Fruit fly (Drosophila melanogaster) whole organism, embryonic: Measurements from ENCODE around the gene CG32369.

Source experiments
- Bteb2 ChIP-seq: fragments of 200-800 bp; sonication (Bioruptor generic); optimal IDR thresholded peaks from 2 replicates; lab custom pipeline; 2016; ENCODE audit warnings: missing biosample characterization, missing genetic modification characterization
- CG10321 ChIP-seq: fragments of 200-800 bp; sonication (Bioruptor generic); IDR thresholded peaks from 2 replicates; pipeline ENCODE4 v1.3.6; 2022; ENCODE audit warnings: missing biosample characterization, missing genetic modification characterization
- CG10366 ChIP-seq: fragments of 200-800 bp; sonication (Bioruptor generic); IDR thresholded peaks from 2 replicates; pipeline ENCODE4 v1.3.6; 2022; ENCODE audit warnings: missing biosample characterization, missing genetic modification characterization
- CG15696 ChIP-seq: fragments of 200-800 bp; sonication (Bioruptor generic); optimal IDR thresholded peaks from 2 replicates; lab custom pipeline; 2019; ENCODE audit warnings: missing biosample characterization, mild to moderate bottlenecking, missing genetic modification characterization, moderate library complexity
- CG1647 ChIP-seq: fragments of 200-800 bp; sonication (Bioruptor generic); optimal IDR thresholded peaks from 3 replicates; lab custom pipeline; 2016; ENCODE audit warnings: missing biosample characterization, missing genetic modification characterization
- CG18476 ChIP-seq: fragments of 200-800 bp; sonication (Bioruptor generic); optimal IDR thresholded peaks from 2 replicates; lab custom pipeline; 2016; ENCODE audit warnings: missing biosample characterization, mild to moderate bottlenecking, missing genetic modification characterization
- CG2202 ChIP-seq: fragments of 200-800 bp; sonication (Bioruptor generic); optimal IDR thresholded peaks from 2 replicates; lab custom pipeline; 2018; ENCODE audit warnings: missing biosample characterization, mild to moderate bottlenecking, missing genetic modification characterization
- CG2889 ChIP-seq: fragments of 200-800 bp; sonication (Bioruptor generic); IDR thresholded peaks from 3 replicates; pipeline ENCODE4 v1.3.6; 2022; ENCODE audit warnings: missing biosample characterization, missing genetic modification characterization
- CG3163 ChIP-seq: fragments of 200-800 bp; sonication (Bioruptor generic); optimal IDR thresholded peaks from 3 replicates; lab custom pipeline; 2016; ENCODE audit warnings: missing biosample characterization, missing genetic modification characterization
- CG4404 ChIP-seq: fragments of 200-800 bp; sonication (Bioruptor generic); IDR thresholded peaks from 2 replicates; pipeline ENCODE4 v1.3.6; 2022; ENCODE audit warnings: missing biosample characterization, missing genetic modification characterization
- CG4707 ChIP-seq: fragments of 200-800 bp; sonication (Bioruptor generic); optimal IDR thresholded peaks from 2 replicates; lab custom pipeline; 2018; ENCODE audit warnings: missing biosample characterization, mild to moderate bottlenecking, missing genetic modification characterization, moderate library complexity
- CG7372 ChIP-seq: fragments of 200-800 bp; sonication (Bioruptor generic); IDR thresholded peaks from 2 replicates; pipeline ENCODE4 v1.3.6; 2022; ENCODE audit warnings: missing biosample characterization, missing genetic modification characterization
- CG8765 ChIP-seq: fragments of 200-800 bp; sonication (Bioruptor generic); IDR thresholded peaks from 2 replicates; pipeline ENCODE4 v1.3.6; 2022; ENCODE audit warnings: missing biosample characterization, missing genetic modification characterization
- CG9817 ChIP-seq: fragments of 200-800 bp; sonication (Bioruptor generic); optimal IDR thresholded peaks from 2 replicates; lab custom pipeline; 2018; ENCODE audit warnings: missing biosample characterization, mild to moderate bottlenecking, missing genetic modification characterization, moderate library complexity
- CG9932 ChIP-seq: fragments of 200-800 bp; sonication (Bioruptor generic); IDR thresholded peaks from 2 replicates; pipeline ENCODE4 v1.3.6; 2022; ENCODE audit warnings: missing biosample characterization, missing genetic modification characterization
- CrebB ChIP-seq: fragments of 200-800 bp; sonication (Bioruptor generic); optimal IDR thresholded peaks from 3 replicates; lab custom pipeline; 2018; ENCODE audit warnings: missing biosample characterization, mild to moderate bottlenecking, missing genetic modification characterization
- Doc2 ChIP-seq: fragments of 200-800 bp; sonication (Bioruptor generic); IDR thresholded peaks from 2 replicates; pipeline ENCODE4 v1.3.6; 2022; ENCODE audit warnings: missing biosample characterization, missing genetic modification characterization
- Ets65A ChIP-seq: fragments of 200-800 bp; sonication (Bioruptor generic); peaks from one replicate; lab custom pipeline; 2016; ENCODE audit warnings: missing biosample characterization, missing genetic modification characterization
- H15 ChIP-seq: fragments of 200-800 bp; sonication (Bioruptor generic); IDR thresholded peaks from 3 replicates; pipeline ENCODE4 v1.3.6; 2022; ENCODE audit warnings: missing biosample characterization, missing genetic modification characterization
- HLHmδ ChIP-seq: fragments of 200-800 bp; sonication (Bioruptor generic); optimal IDR thresholded peaks from 2 replicates; lab custom pipeline; 2018; ENCODE audit warnings: missing biosample characterization, mild to moderate bottlenecking, missing genetic modification characterization, moderate library complexity
- Hmx ChIP-seq: fragments of 200-800 bp; sonication (Bioruptor generic); optimal IDR thresholded peaks from 2 replicates; lab custom pipeline; 2016; ENCODE audit warnings: missing biosample characterization, missing genetic modification characterization
- Hr78 ChIP-seq, 2 experiments: fragments of 200-800 bp in 1 of 2; fragments of >200 bp in 1 of 2; sonication (Bioruptor generic) in 1 of 2; optimal IDR thresholded peaks; 2 replicates each; lab custom pipeline; 2017 to 2019; ENCODE audit warnings: missing biosample characterization in 2 of 2, missing genetic modification characterization in 2 of 2, mild to moderate bottlenecking in 1 of 2, moderate library complexity in 1 of 2
- Mad ChIP-seq: fragments of 200-800 bp; sonication (Bioruptor generic); optimal IDR thresholded peaks from 2 replicates; lab custom pipeline; 2016; ENCODE audit warnings: missing biosample characterization, missing genetic modification characterization
- NFAT ChIP-seq: fragments of 200-800 bp; sonication (Bioruptor generic); IDR thresholded peaks from 2 replicates; pipeline ENCODE4 v1.3.6; 2022; ENCODE audit warnings: missing biosample characterization, missing genetic modification characterization
- Oaz ChIP-seq: fragments of 200-800 bp; sonication (Bioruptor generic); IDR thresholded peaks from 2 replicates; pipeline ENCODE4 v1.3.6; 2022; ENCODE audit warnings: missing biosample characterization, missing genetic modification characterization
- Sox102F ChIP-seq: fragments of 200-800 bp; sonication (Bioruptor generic); optimal IDR thresholded peaks from 2 replicates; lab custom pipeline; 2018; ENCODE audit warnings: missing biosample characterization, mild to moderate bottlenecking, missing genetic modification characterization, moderate library complexity
- Spps ChIP-seq: fragments of 200-800 bp; sonication (Bioruptor generic); optimal IDR thresholded peaks from 2 replicates; lab custom pipeline; 2018; ENCODE audit warnings: missing biosample characterization, mild to moderate bottlenecking, missing genetic modification characterization
- Trl ChIP-seq, 3 experiments: fragments of >200 bp in 2 of 3; fragments of 200-800 bp in 1 of 3; sonication (Bioruptor generic) in 1 of 3; optimal IDR thresholded peaks; 2 replicates in 1 of 3; 3 replicates in 2 of 3; lab custom pipeline; 2016 to 2017; ENCODE audit warnings: missing biosample characterization in 1 of 3, missing genetic modification characterization in 1 of 3
- bigmax ChIP-seq: fragments of 200-800 bp; sonication (Bioruptor generic); optimal IDR thresholded peaks from 2 replicates; lab custom pipeline; 2018; ENCODE audit warnings: missing biosample characterization, mild to moderate bottlenecking, missing genetic modification characterization
- chinmo ChIP-seq: fragments of 200-800 bp; sonication (Bioruptor generic); IDR thresholded peaks from 4 replicates; pipeline ENCODE4 v1.3.6; 2022; ENCODE audit warnings: missing biosample characterization, missing genetic modification characterization; ENCODE audit not compliant: partially characterized antibody
- dysf ChIP-seq: fragments of 200-800 bp; sonication (Bioruptor generic); IDR thresholded peaks from 3 replicates; pipeline ENCODE4 v1.3.6; 2022; ENCODE audit warnings: missing biosample characterization, missing genetic modification characterization
- fd102C ChIP-seq: fragments of 200-800 bp; sonication (Bioruptor generic); optimal IDR thresholded peaks from 2 replicates; lab custom pipeline; 2018; ENCODE audit warnings: missing biosample characterization, mild to moderate bottlenecking, missing genetic modification characterization, moderate library complexity
- lola ChIP-seq, 3 experiments: fragments of >200 bp in 2 of 3; fragments of 200-800 bp in 1 of 3; sonication (Bioruptor generic) in 1 of 3; optimal IDR thresholded peaks; 2 replicates each; lab custom pipeline; 2017 to 2019; ENCODE audit warnings: missing biosample characterization in 3 of 3, missing genetic modification characterization in 3 of 3, mild to moderate bottlenecking in 1 of 3, moderate library complexity in 1 of 3
- lov ChIP-seq, 2 experiments: fragments of 200-800 bp in 1 of 2; fragments of >200 bp in 1 of 2; sonication (Bioruptor generic) in 1 of 2; IDR thresholded peaks in 1 of 2; optimal IDR thresholded peaks in 1 of 2; 2 replicates in 1 of 2; 3 replicates in 1 of 2; pipeline versions ENCODE4 v1.3.6 to Lab custom; 2017 to 2022; ENCODE audit warnings: missing biosample characterization in 1 of 2, missing genetic modification characterization in 1 of 2
- luna ChIP-seq: fragments of 200-800 bp; sonication (Bioruptor generic); optimal IDR thresholded peaks from 2 replicates; lab custom pipeline; 2016; ENCODE audit warnings: missing biosample characterization, missing genetic modification characterization
- oc ChIP-seq: fragments of 200-800 bp; sonication (Bioruptor generic); optimal IDR thresholded peaks from 2 replicates; lab custom pipeline; 2018; ENCODE audit warnings: missing biosample characterization, mild to moderate bottlenecking, missing genetic modification characterization, moderate library complexity
- pfk ChIP-seq: fragments of 200-800 bp; sonication (Bioruptor generic); optimal IDR thresholded peaks from 2 replicates; lab custom pipeline; 2018; ENCODE audit warnings: missing biosample characterization, mild to moderate bottlenecking, missing genetic modification characterization, moderate library complexity
- repo ChIP-seq: fragments of 200-800 bp; sonication (Bioruptor generic); optimal IDR thresholded peaks from 2 replicates; lab custom pipeline; 2016; ENCODE audit warnings: missing biosample characterization, missing genetic modification characterization
- sens-2 ChIP-seq: fragments of 200-800 bp; sonication (Bioruptor generic); IDR thresholded peaks from 2 replicates; pipeline ENCODE4 v1.3.6; 2022; ENCODE audit warnings: missing biosample characterization, missing genetic modification characterization
- slp2 ChIP-seq: fragments of 200-800 bp; sonication (Bioruptor generic); optimal IDR thresholded peaks from 2 replicates; lab custom pipeline; 2016; ENCODE audit warnings: missing biosample characterization, missing genetic modification characterization
- so ChIP-seq: fragments of 200-800 bp; sonication (Bioruptor generic); IDR thresholded peaks from 3 replicates; pipeline ENCODE4 v1.3.6; 2022; ENCODE audit warnings: missing biosample characterization, missing genetic modification characterization
- sqz ChIP-seq: fragments of 200-800 bp; sonication (Bioruptor generic); optimal IDR thresholded peaks from 3 replicates; lab custom pipeline; 2018; ENCODE audit warnings: missing biosample characterization, mild to moderate bottlenecking, missing genetic modification characterization

The CG32369 gene

dm6 chr3L:7759835-7760780 is 49.5 kb downstream of the CG32369 start, which contains the start of gene Hn (continued):
- no peak for TF ChIP-seq repo (GFP tag; lab: Kevin White, UChicago)
- TF ChIP-seq Bteb2, result peak; percentile 2
- 0 out of 2 replicates have a peak, but pooled peaks have one; percentile 45 for TF ChIP-seq NFAT (GFP tag; lab: Robert Waterston, UW)
- no peak for TF ChIP-seq Doc2 (GFP tag; lab: Robert Waterston, UW)
- no peak for TF ChIP-seq CG10321 (GFP tag; lab: Robert Waterston, UW)
- TF ChIP-seq, all 482 proteins: peak for 39

dm6 chr3L:7754109-7754508 is 55.5 kb downstream of the CG32369 start, which contains the start of gene CG7409:
Gene CG7409 (plus strand): TSS chr3L:7754409.
- TF ChIP-seq dysf (GFP tag; lab: Robert Waterston, UW) (0 out of 3 replicates have a peak, but pooled peaks have one; percentile 10), Sox102F (GFP tag; lab: Kevin White, UChicago) (peak; percentile 13), H15 (GFP tag; lab: Robert Waterston, UW) (0 out of 3 replicates have a peak, but pooled peaks have one; percentile 25), Ets65A (GFP tag; lab: Kevin White, UChicago) (peak; percentile 52), Hmx (GFP tag; lab: Kevin White, UChicago) (no peak)

dm6 chr3L:7747044-7747443 is 62.6 kb downstream of the CG32369 start, which contains the start of gene CG13685:
Gene CG13685 (plus strand): TSS chr3L:7747344.
- no peak for TF ChIP-seq slp2 (GFP tag; lab: Kevin White, UChicago)
- TF ChIP-seq CG7372 (GFP tag; lab: Robert Waterston, UW), result peak; percentile 16; the same call in 1 of the 2 replicates
- no peak for TF ChIP-seq sens-2
- TF ChIP-seq CG18476 (GFP tag; lab: Kevin White, UChicago), result no peak
- TF ChIP-seq lola (GFP tag; optimal IDR thresholded peaks at IDR 0.05; lab: Kevin White, UChicago), result no peak
- no peak for TF ChIP-seq HLHmδ
- no peak for TF ChIP-seq Spps (tag; lab: Kevin White, UChicago)
- TF ChIP-seq Trl (optimal IDR thresholded peaks at IDR 0.05; lab: Kevin White, UChicago), result peak; percentile 27 to 34
- TF ChIP-seq Trl (GFP tag; optimal IDR thresholded peaks at IDR 0.05; lab: Kevin White, UChicago), result no peak
- no peak for TF ChIP-seq Mad (GFP tag; lab: Kevin White, UChicago)

- TF ChIP-seq CrebB (no peak), CG8765 (GFP tag; lab: Robert Waterston, UW) (no peak), CG3163 (GFP tag; lab: Kevin White, UChicago) (peak; percentile 59), CG9932 (GFP tag; lab: Robert Waterston, UW) (no peak), bigmax (GFP tag; lab: Kevin White, UChicago) (no peak), CG4707 (GFP tag; lab: Kevin White, UChicago) (no peak), oc (tag; lab: Kevin White, UChicago) (peak; percentile 30), CG15696 (no peak), CG1647 (no peak), CG7372 (GFP tag; lab: Robert Waterston, UW) (no peak), Trl (optimal IDR thresholded peaks at IDR 0.05; lab: Kevin White, UChicago) (peak in 1 of 2 experiments; percentile 20), Trl (GFP tag; optimal IDR thresholded peaks at IDR 0.05; lab: Kevin White, UChicago) (no peak), CG2889 (GFP tag; lab: Robert Waterston, UW) (no peak), CG10366 (GFP tag; lab: Robert Waterston, UW) (no peak), CG2202 (tag; lab: Kevin White, UChicago) (no peak), sqz (peak; percentile 65), chinmo (GFP tag; lab: Robert Waterston, UW) (peak; percentile 94; the same call in 3 of the 4 replicates), pfk (GFP tag; lab: Kevin White, UChicago) (no peak), lov (optimal IDR thresholded peaks at IDR 0.05; lab: Kevin White, UChicago) (no peak), lov (GFP tag; IDR thresholded peaks at IDR 0.05; lab: Robert Waterston, UW) (no peak), Oaz (GFP tag; lab: Robert Waterston, UW) (no peak), CG9817 (tag; lab: Kevin White, UChicago) (no peak), CG4404 (GFP tag; lab: Robert Waterston, UW) (no peak), fd102C (GFP tag; lab: Kevin White, UChicago) (no peak), luna (no peak), Hr78 (GFP tag; optimal IDR thresholded peaks at IDR 0.05; lab: Kevin White, UChicago) (peak in 1 of 2 experiments; percentile 20), so (no peak)
Observed at dm6 chr3L:7743741-7744140, 65.9 kb downstream of the CG32369 start.
